Fruit fly (Drosophila melanogaster): ENCODE results near the gene Teh2.

Teh2 gene

dm6 chr3L:4160926-4161325, 26.9 kb downstream of the Teh2 start, which contains the start of gene nab:
Gene nab (minus strand): TSS chr3L:4160932.
- no peak for TF ChIP-seq pad (GFP tag; optimal IDR thresholded peaks at IDR 0.05)
- no peak for TF ChIP-seq cnc (optimal IDR thresholded peaks at IDR 0.05)
- no peak for TF ChIP-seq ovo (GFP tag; optimal IDR thresholded peaks at IDR 0.05)
- no peak for TF ChIP-seq CG12768 (GFP tag; optimal IDR thresholded peaks at IDR 0.05)
- no peak for TF ChIP-seq toe (GFP tag; optimal IDR thresholded peaks at IDR 0.05)

- TF ChIP-seq pad (GFP tag; optimal IDR thresholded peaks at IDR 0.05) (no peak), cic (GFP tag; optimal IDR thresholded peaks at IDR 0.05) (no peak), toe (GFP tag; optimal IDR thresholded peaks at IDR 0.05) (no peak), CG11617 (GFP tag; optimal IDR thresholded peaks at IDR 0.05) (no peak), Clk (GFP tag; optimal IDR thresholded peaks at IDR 0.05) (no peak), CG12768 (GFP tag; optimal IDR thresholded peaks at IDR 0.05) (no peak), cnc (optimal IDR thresholded peaks at IDR 0.05) (no peak), Hr96 (GFP tag; optimal IDR thresholded peaks at IDR 0.05) (no peak), CG14711 (tag; optimal IDR thresholded peaks at IDR 0.05) (no peak), CG1620 (GFP tag; optimal IDR thresholded peaks at IDR 0.05) (no peak), tj (GFP tag; optimal IDR thresholded peaks at IDR 0.05) (no peak), Mnt (GFP tag; optimal IDR thresholded peaks at IDR 0.05) (no peak), Crg-1 (GFP tag; optimal IDR thresholded peaks at IDR 0.05) (no peak), CG7101 (tag; optimal IDR thresholded peaks at IDR 0.05) (no peak), bab1 (GFP tag; optimal IDR thresholded peaks at IDR 0.05) (no peak), CG5204 (GFP tag; optimal IDR thresholded peaks at IDR 0.05) (no peak), CG7045 (GFP tag; optimal IDR thresholded peaks at IDR 0.05) (no peak), kay (GFP tag; ENCODE audit: borderline replicate concordance) (no peak), ovo (GFP tag; optimal IDR thresholded peaks at IDR 0.05) (no peak)
Measured at dm6 chr3L:4159264-4159663, 28.6 kb downstream of the Teh2 start.

dm6 chr3L:4158361-4158760, 29.5 kb downstream of the Teh2 start:
- TF ChIP-seq toe (GFP tag; optimal IDR thresholded peaks at IDR 0.05) (no peak), ovo (GFP tag; optimal IDR thresholded peaks at IDR 0.05) (no peak), CG12768 (GFP tag; optimal IDR thresholded peaks at IDR 0.05) (no peak), pad (GFP tag; optimal IDR thresholded peaks at IDR 0.05) (no peak), kay (GFP tag; ENCODE audit: borderline replicate concordance) (no peak), CG7101 (tag; optimal IDR thresholded peaks at IDR 0.05) (no peak), cnc (optimal IDR thresholded peaks at IDR 0.05) (no peak), bab1 (GFP tag; optimal IDR thresholded peaks at IDR 0.05) (no peak), CG7045 (GFP tag; optimal IDR thresholded peaks at IDR 0.05) (no peak), CG33017 (tag; optimal IDR thresholded peaks at IDR 0.05) (no peak), Mnt (GFP tag; optimal IDR thresholded peaks at IDR 0.05) (no peak)

dm6 chr3L:4157852-4158251, 30.0 kb downstream of the Teh2 start:
- TF ChIP-seq Clk (GFP tag; optimal IDR thresholded peaks at IDR 0.05) (no peak), CG1620 (GFP tag; optimal IDR thresholded peaks at IDR 0.05) (no peak), CG7045 (GFP tag; optimal IDR thresholded peaks at IDR 0.05) (no peak), Mnt (GFP tag; optimal IDR thresholded peaks at IDR 0.05) (no peak), Hr96 (GFP tag; optimal IDR thresholded peaks at IDR 0.05) (no peak), CG33017 (tag; optimal IDR thresholded peaks at IDR 0.05) (no peak), toe (GFP tag; optimal IDR thresholded peaks at IDR 0.05) (no peak), CG12768 (GFP tag; optimal IDR thresholded peaks at IDR 0.05) (no peak), cnc (optimal IDR thresholded peaks at IDR 0.05) (no peak), bab1 (GFP tag; optimal IDR thresholded peaks at IDR 0.05) (no peak)

- no peak for TF ChIP-seq cnc (optimal IDR thresholded peaks at IDR 0.05)
- TF ChIP-seq toe (GFP tag; optimal IDR thresholded peaks at IDR 0.05): no peak
- no peak for TF ChIP-seq ovo (GFP tag; optimal IDR thresholded peaks at IDR 0.05)
- TF ChIP-seq CG14711 (tag; optimal IDR thresholded peaks at IDR 0.05): no peak
- no peak for TF ChIP-seq CG7101 (tag; optimal IDR thresholded peaks at IDR 0.05)
- TF ChIP-seq CG12768 (GFP tag; optimal IDR thresholded peaks at IDR 0.05): no peak
- no peak for TF ChIP-seq CG33017 (tag; optimal IDR thresholded peaks at IDR 0.05)
- no peak for TF ChIP-seq CG5204 (GFP tag; optimal IDR thresholded peaks at IDR 0.05)
- TF ChIP-seq Hr96 (GFP tag; optimal IDR thresholded peaks at IDR 0.05): no peak
- TF ChIP-seq bab1 (GFP tag; optimal IDR thresholded peaks at IDR 0.05): no peak
- TF ChIP-seq Mnt (GFP tag; optimal IDR thresholded peaks at IDR 0.05): no peak
- TF ChIP-seq CG1620 (GFP tag; optimal IDR thresholded peaks at IDR 0.05): no peak
- TF ChIP-seq kay (GFP tag; ENCODE audit: borderline replicate concordance): no peak
- no peak for TF ChIP-seq CG7045 (GFP tag; optimal IDR thresholded peaks at IDR 0.05)
Measured at dm6 chr3L:4148406-4148975, 39.3 kb downstream of the Teh2 start, which contains the start of gene CG1299. Gene CG1299 (plus strand): TSS chr3L:4148696.

- no peak for TF ChIP-seq pad (GFP tag; optimal IDR thresholded peaks at IDR 0.05)
- TF ChIP-seq kay (GFP tag; ENCODE audit: borderline replicate concordance): no peak
- no peak for TF ChIP-seq CG5204 (GFP tag; optimal IDR thresholded peaks at IDR 0.05)
- TF ChIP-seq CG1620 (GFP tag; optimal IDR thresholded peaks at IDR 0.05): no peak
- TF ChIP-seq toe (GFP tag; optimal IDR thresholded peaks at IDR 0.05): no peak
- no peak for TF ChIP-seq CG14711 (tag; optimal IDR thresholded peaks at IDR 0.05)
- TF ChIP-seq bab1 (GFP tag; optimal IDR thresholded peaks at IDR 0.05): no peak
- TF ChIP-seq cnc (optimal IDR thresholded peaks at IDR 0.05): no peak
- TF ChIP-seq Crg-1 (GFP tag; optimal IDR thresholded peaks at IDR 0.05): no peak
- TF ChIP-seq Mnt (GFP tag; optimal IDR thresholded peaks at IDR 0.05): no peak
- no peak for TF ChIP-seq Clk (GFP tag; optimal IDR thresholded peaks at IDR 0.05)
- TF ChIP-seq cic (GFP tag; optimal IDR thresholded peaks at IDR 0.05): no peak
- TF ChIP-seq CG7045 (GFP tag; optimal IDR thresholded peaks at IDR 0.05): no peak
- TF ChIP-seq CG11617 (GFP tag; optimal IDR thresholded peaks at IDR 0.05): no peak
- no peak for TF ChIP-seq ovo (GFP tag; optimal IDR thresholded peaks at IDR 0.05)
- no peak for TF ChIP-seq tj (GFP tag; optimal IDR thresholded peaks at IDR 0.05)
- TF ChIP-seq CG33017 (tag; optimal IDR thresholded peaks at IDR 0.05): no peak
- TF ChIP-seq CG7101 (tag; optimal IDR thresholded peaks at IDR 0.05): no peak
Measured at dm6 chr3L:4145229-4145628, 42.6 kb downstream of the Teh2 start.

Data from whole organism, adult.